Fruit fly (Drosophila melanogaster): ENCODE data around the gene comm.

DNA sequence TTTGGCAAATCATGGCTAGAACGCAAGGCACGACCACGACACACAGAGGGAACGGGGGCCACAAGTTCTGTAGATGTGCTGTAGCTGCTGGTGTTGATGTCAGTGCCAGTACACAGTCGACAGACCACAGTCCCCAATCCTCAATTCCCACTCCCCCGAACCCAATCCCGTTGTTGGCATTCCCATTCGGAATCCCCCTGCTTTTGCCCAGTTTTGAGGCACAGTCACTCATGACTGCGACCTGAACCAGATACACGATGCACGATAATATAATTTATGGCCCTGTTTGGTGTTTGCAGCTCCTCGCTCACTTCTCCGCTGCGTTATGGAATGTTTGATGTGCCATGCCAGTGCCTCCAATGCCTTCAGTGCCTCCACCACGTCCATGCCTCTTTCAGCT, 7.3 kb downstream of the comm start:
- no peak for TF ChIP-seq psq (optimal IDR thresholded peaks at IDR 0.05)
- TF ChIP-seq EcR (GFP tag; optimal IDR thresholded peaks at IDR 0.05): no peak
- no peak for TF ChIP-seq usp (GFP tag; optimal IDR thresholded peaks at IDR 0.05)
- no peak for TF ChIP-seq Dll (optimal IDR thresholded peaks at IDR 0.05)
- TF ChIP-seq pan (optimal IDR thresholded peaks at IDR 0.05): no peak
- TF ChIP-seq CG8478 (optimal IDR thresholded peaks at IDR 0.05): no peak
